Worm (Caenorhabditis elegans) whole organism, L1 larva: Measurements from ENCODE around the gene T13C5.10.

Source experiments
- C04F5.9 ChIP-seq: sonication (generic microtip); optimal IDR thresholded peaks from 2 replicates; lab custom pipeline; 2016; ENCODE audit warnings: missing genetic modification characterization, missing compliant biosample characterization
- C16A3.4 ChIP-seq: fragments of 150-350 bp; optimal IDR thresholded peaks from 2 replicates; lab custom pipeline; 2014; ENCODE audit warnings: missing biosample characterization, missing genetic modification characterization
- F16B12.6 ChIP-seq: fragments of 150-350 bp; optimal IDR thresholded peaks from 2 replicates; lab custom pipeline; 2014; ENCODE audit warnings: missing biosample characterization, missing genetic modification characterization
- aha-1 ChIP-seq: fragments of 150-350 bp; optimal IDR thresholded peaks from 2 replicates; lab custom pipeline; 2014; ENCODE audit warnings: missing biosample characterization, missing genetic modification characterization
- alr-1 ChIP-seq: fragments of 200-800 bp; sonication (Bioruptor generic); optimal IDR thresholded peaks from 2 replicates; lab custom pipeline; 2018; ENCODE audit warnings: borderline replicate concordance, mild to moderate bottlenecking, missing genetic modification characterization, missing compliant biosample characterization
- ama-1 ChIP-seq: fragments of 150-350 bp; optimal IDR thresholded peaks from 2 replicates; lab custom pipeline; 2014
- ceh-82 ChIP-seq, 3 experiments: fragments of 150-350 bp in 1 of 3; sonication (generic microtip) in 2 of 3; optimal IDR thresholded peaks; 2 replicates each; lab custom pipeline; 2014 to 2017; ENCODE audit warnings: missing biosample characterization in 3 of 3, missing genetic modification characterization in 3 of 3
- ceh-90 ChIP-seq: sonication (generic microtip); optimal IDR thresholded peaks from 2 replicates; lab custom pipeline; 2016; ENCODE audit warnings: missing genetic modification characterization, missing compliant biosample characterization
- dpl-1 ChIP-seq, 3 experiments: fragments of 150-350 bp in 2 of 3; sonication (generic microtip) in 1 of 3; optimal IDR thresholded peaks; 2 replicates each; lab custom pipeline; 2014 to 2017; ENCODE audit warnings: missing biosample characterization in 3 of 3, missing genetic modification characterization in 3 of 3, missing genetic modification reagents in 3 of 3
- dsc-1 ChIP-seq: sonication (generic microtip); optimal IDR thresholded peaks from 2 replicates; lab custom pipeline; 2016; ENCODE audit warnings: mild to moderate bottlenecking, missing genetic modification characterization, missing compliant biosample characterization
- efl-1 ChIP-seq, 4 experiments: fragments of 150-350 bp; optimal IDR thresholded peaks in 3 of 4; peaks in 1 of 4; 1 replicate in 1 of 4; 2 replicates in 3 of 4; lab custom pipeline; 2014; ENCODE audit warnings: missing biosample characterization in 2 of 4, missing genetic modification characterization in 2 of 4, missing genetic modification reagents in 2 of 4
- efl-3 ChIP-seq: fragments of 200-800 bp; sonication (Bioruptor generic); optimal IDR thresholded peaks from 2 replicates; lab custom pipeline; 2018; ENCODE audit warnings: mild to moderate bottlenecking, missing genetic modification characterization, missing compliant biosample characterization
- elt-3 ChIP-seq, 6 experiments: fragments of 150-350 bp in 1 of 6; sonication (generic microtip); optimal IDR thresholded peaks; 2 replicates each; lab custom pipeline; 2017 to 2018; ENCODE audit warnings: missing biosample characterization in 6 of 6, missing genetic modification characterization in 6 of 6, inconsistent platforms in 1 of 6
- fkh-10 ChIP-seq: sonication (generic microtip); optimal IDR thresholded peaks from 2 replicates; lab custom pipeline; 2017; ENCODE audit warnings: missing biosample characterization, missing genetic modification reagents, missing genetic modification characterization
- fkh-4 ChIP-seq: sonication (generic microtip); optimal IDR thresholded peaks from 2 replicates; lab custom pipeline; 2016; ENCODE audit warnings: missing compliant biosample characterization, missing genetic modification characterization, borderline replicate concordance
- fos-1 ChIP-seq: fragments of 150-350 bp; optimal IDR thresholded peaks from 2 replicates; lab custom pipeline; 2014; ENCODE audit warnings: missing biosample characterization, missing genetic modification characterization
- grh-1 ChIP-seq: fragments of 200-800 bp; sonication (Bioruptor generic); IDR thresholded peaks from 2 replicates; pipeline ENCODE4 v1.3.6; 2022; ENCODE audit warnings: missing genetic modification reagents, missing genetic modification characterization, missing compliant biosample characterization
- hlh-17 ChIP-seq: fragments of 200-800 bp; sonication (Bioruptor generic); optimal IDR thresholded peaks from 2 replicates; lab custom pipeline; 2018; ENCODE audit warnings: missing genetic modification characterization, mild to moderate bottlenecking, missing compliant biosample characterization, moderate library complexity, borderline replicate concordance
- hpl-2 ChIP-seq: fragments of 150-350 bp; optimal IDR thresholded peaks from 2 replicates; lab custom pipeline; 2014; ENCODE audit warnings: missing biosample characterization, missing genetic modification reagents, missing genetic modification characterization
- irx-1 ChIP-seq: sonication (generic microtip); optimal IDR thresholded peaks from 2 replicates; lab custom pipeline; 2016; ENCODE audit warnings: missing genetic modification characterization, missing compliant biosample characterization
- isw-1 ChIP-seq: fragments of 200-800 bp; sonication (Bioruptor generic); IDR thresholded peaks from 2 replicates; pipeline ENCODE4 v1.3.6; 2022; ENCODE audit warnings: missing genetic modification characterization, missing compliant biosample characterization
- jun-1 ChIP-seq: fragments of 150-350 bp; optimal IDR thresholded peaks from 2 replicates; lab custom pipeline; 2014; ENCODE audit warnings: missing biosample characterization, missing genetic modification reagents, missing genetic modification characterization
- lin-13 ChIP-seq: fragments of 150-350 bp; optimal IDR thresholded peaks from 2 replicates; lab custom pipeline; 2014; ENCODE audit warnings: missing biosample characterization, missing genetic modification reagents, missing genetic modification characterization
- lin-14 ChIP-seq: fragments of 200-800 bp; sonication (Bioruptor generic); optimal IDR thresholded peaks from 2 replicates; lab custom pipeline; 2018; ENCODE audit warnings: mild to moderate bottlenecking, missing genetic modification characterization, moderate library complexity, missing compliant biosample characterization
- lin-35 ChIP-seq, 2 experiments: fragments of 150-350 bp; optimal IDR thresholded peaks; 2 replicates each; lab custom pipeline; 2014; ENCODE audit warnings: missing biosample characterization in 2 of 2, missing genetic modification characterization in 2 of 2, missing genetic modification reagents in 2 of 2
- lsy-2 ChIP-seq, 2 experiments: fragments of 150-350 bp; optimal IDR thresholded peaks; 2 replicates each; lab custom pipeline; 2014; ENCODE audit warnings: missing biosample characterization in 2 of 2, missing genetic modification characterization in 2 of 2
- mef-2 ChIP-seq: fragments of 150-350 bp; optimal IDR thresholded peaks from 2 replicates; lab custom pipeline; 2014; ENCODE audit warnings: missing biosample characterization, missing genetic modification characterization
- mep-1 ChIP-seq: fragments of 150-350 bp; optimal IDR thresholded peaks from 2 replicates; lab custom pipeline; 2014; ENCODE audit warnings: missing biosample characterization, missing genetic modification characterization
- nhr-11 ChIP-seq: fragments of 150-350 bp; optimal IDR thresholded peaks from 2 replicates; lab custom pipeline; 2014; ENCODE audit warnings: missing biosample characterization, missing genetic modification characterization
- nhr-19 ChIP-seq: fragments of 200-800 bp; sonication (Bioruptor generic); conservative IDR thresholded peaks from 2 replicates; pipeline ENCODE4 v1.3.6; 2022; ENCODE audit warnings: missing genetic modification characterization, missing compliant biosample characterization
- nhr-20 ChIP-seq: sonication (generic microtip); optimal IDR thresholded peaks from 2 replicates; lab custom pipeline; 2016; ENCODE audit warnings: mild to moderate bottlenecking, missing genetic modification characterization, missing compliant biosample characterization
- nhr-28 ChIP-seq: fragments of 150-350 bp; optimal IDR thresholded peaks from 2 replicates; lab custom pipeline; 2014; ENCODE audit warnings: missing biosample characterization, missing genetic modification characterization
- nhr-71 ChIP-seq: sonication (generic microtip); optimal IDR thresholded peaks from 2 replicates; lab custom pipeline; 2016; ENCODE audit warnings: mild to moderate bottlenecking, missing genetic modification characterization, moderate library complexity, missing compliant biosample characterization
- nhr-77 ChIP-seq: fragments of 150-350 bp; optimal IDR thresholded peaks from 2 replicates; lab custom pipeline; 2014; ENCODE audit warnings: missing biosample characterization, missing genetic modification characterization
- nhr-85 ChIP-seq: sonication (generic microtip); peaks from one replicate; lab custom pipeline; 2016; ENCODE audit warnings: missing genetic modification characterization, inconsistent platforms, missing compliant biosample characterization
- pag-3 ChIP-seq: sonication (generic microtip); optimal IDR thresholded peaks from 2 replicates; lab custom pipeline; 2017; ENCODE audit warnings: missing genetic modification characterization, mild to moderate bottlenecking, missing compliant biosample characterization, antibody characterized with exemption, borderline replicate concordance; ENCODE audit not compliant: insufficient read depth
- pqm-1 ChIP-seq: sonication (generic microtip); optimal IDR thresholded peaks from 3 replicates; lab custom pipeline; 2017; ENCODE audit warnings: missing biosample characterization, missing genetic modification characterization
- rnt-1 ChIP-seq: sonication (generic microtip); optimal IDR thresholded peaks from 2 replicates; lab custom pipeline; 2016; ENCODE audit warnings: mild to moderate bottlenecking, missing genetic modification characterization, moderate library complexity, missing compliant biosample characterization
- snpc-4 ChIP-seq: fragments of 150-350 bp; optimal IDR thresholded peaks from 2 replicates; lab custom pipeline; 2014; ENCODE audit warnings: missing biosample characterization, missing genetic modification characterization
- snu-23 ChIP-seq: sonication (generic microtip); optimal IDR thresholded peaks from 2 replicates; lab custom pipeline; 2016; ENCODE audit warnings: missing genetic modification characterization, missing compliant biosample characterization
- sox-4 ChIP-seq: sonication (generic microtip); optimal IDR thresholded peaks from 2 replicates; lab custom pipeline; 2016; ENCODE audit warnings: missing genetic modification characterization, missing compliant biosample characterization
- sup-37 ChIP-seq: fragments of 200-800 bp; sonication (Bioruptor generic); optimal IDR thresholded peaks from 2 replicates; lab custom pipeline; 2018; ENCODE audit warnings: mild to moderate bottlenecking, missing genetic modification characterization, missing compliant biosample characterization
- swsn-7 ChIP-seq: sonication (generic microtip); optimal IDR thresholded peaks from 2 replicates; lab custom pipeline; 2016; ENCODE audit warnings: missing genetic modification characterization, missing compliant biosample characterization
- unc-130 ChIP-seq: fragments of 150-350 bp; optimal IDR thresholded peaks from 2 replicates; lab custom pipeline; 2017; ENCODE audit warnings: missing biosample characterization, missing genetic modification characterization, inconsistent platforms
- unc-86 ChIP-seq: sonication (generic microtip); optimal IDR thresholded peaks from 2 replicates; lab custom pipeline; 2016; ENCODE audit warnings: missing genetic modification characterization, missing compliant biosample characterization
- unc-98 ChIP-seq: fragments of 200-800 bp; sonication (Bioruptor generic); IDR thresholded peaks from 2 replicates; pipeline ENCODE4 v1.3.6; 2022; ENCODE audit warnings: missing genetic modification characterization, missing compliant biosample characterization
- zag-1 ChIP-seq: fragments of 150-350 bp; optimal IDR thresholded peaks from 2 replicates; lab custom pipeline; 2014; ENCODE audit warnings: missing biosample characterization, missing genetic modification characterization
- zip-4 ChIP-seq: fragments of 200-800 bp; sonication (Bioruptor generic); optimal IDR thresholded peaks from 2 replicates; lab custom pipeline; 2018; ENCODE audit warnings: mild to moderate bottlenecking, missing genetic modification characterization, moderate library complexity, missing compliant biosample characterization
- ztf-4 ChIP-seq: fragments of 150-350 bp; optimal IDR thresholded peaks from 2 replicates; lab custom pipeline; 2014; ENCODE audit warnings: missing biosample characterization, missing genetic modification characterization

Gene T13C5.10

DNA sequence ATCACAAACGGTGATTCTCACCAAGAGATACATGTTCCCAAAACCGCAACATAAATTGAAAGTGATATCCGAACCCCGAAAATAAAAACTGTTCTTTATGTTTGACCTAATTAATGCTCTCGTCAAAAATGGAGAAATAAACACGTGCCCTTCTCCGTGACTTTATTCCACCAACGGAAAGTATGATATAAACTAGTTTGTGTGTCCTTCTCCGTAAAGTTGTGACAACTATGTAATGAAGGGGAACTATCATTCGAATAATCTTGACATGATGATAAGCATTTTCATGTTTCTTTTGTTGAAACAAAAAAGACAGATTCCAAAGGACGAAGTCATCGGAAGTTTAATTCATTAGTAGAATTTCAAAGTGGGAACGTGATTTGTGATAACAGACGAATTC lies 13.6 kb downstream of the T13C5.10 start (continued):
- TF ChIP-seq dpl-1 (GFP tag; optimal IDR thresholded peaks at IDR 0.05; lab: Kevin White, UChicago) (no peak), aha-1 (tag; lab: Kevin White, UChicago) (no peak), nhr-11 (no peak), nhr-28 (tag; lab: Kevin White, UChicago) (no peak), nhr-85 (tag; lab: Kevin White, UChicago) (peak; percentile 13), elt-3 (tag; optimal IDR thresholded peaks at IDR 0.05; lab: Kevin White, UChicago) (peak in 2 of 6 experiments; percentile 59 to 87), nhr-20 (tag; lab: Kevin White, UChicago) (peak; percentile 45), sup-37 (GFP tag; lab: Kevin White, UChicago) (no peak), fkh-10 (GFP tag; lab: Kevin White, UChicago) (no peak), F16B12.6 (no peak), isw-1 (no peak), fos-1 (tag; lab: Kevin White, UChicago) (no peak), grh-1 (GFP tag; lab: Robert Waterston, UW) (0 out of 2 replicates have a peak, but pooled peaks have one; percentile 20), lin-35 (GFP tag; optimal IDR thresholded peaks at IDR 0.05; lab: Kevin White, UChicago) (peak in 1 of 2 experiments; percentile 58), fkh-4 (tag; lab: Kevin White, UChicago) (no peak), alr-1 (no peak), pqm-1 (no peak), lin-13 (GFP tag; lab: Kevin White, UChicago) (no peak), jun-1 (no peak), efl-3 (GFP tag; lab: Kevin White, UChicago) (no peak), hlh-17 (GFP tag; lab: Kevin White, UChicago) (no peak), rnt-1 (peak; percentile 9), nhr-19 (GFP tag; lab: Robert Waterston, UW) (peak; percentile 26), ceh-82 (tag; optimal IDR thresholded peaks at IDR 0.05; lab: Kevin White, UChicago) (no peak), C16A3.4 (peak; percentile 12), efl-1 (optimal IDR thresholded peaks at IDR 0.05; lab: Kevin White, UChicago) (no peak), efl-1 (GFP tag; optimal IDR thresholded peaks at IDR 0.05 in 1 of 2; lab: Kevin White, UChicago) (no peak), mef-2 (tag; lab: Kevin White, UChicago) (no peak), nhr-71 (tag; lab: Kevin White, UChicago) (peak; percentile 71), zag-1 (tag; lab: Kevin White, UChicago) (no peak), irx-1 (tag; lab: Kevin White, UChicago) (no peak), unc-86 (no peak), sox-4 (tag; lab: Kevin White, UChicago) (no peak), dsc-1 (no peak), lsy-2 (tag; optimal IDR thresholded peaks at IDR 0.05; lab: Kevin White, UChicago) (no peak), unc-98 (no peak), swsn-7 (tag; lab: Kevin White, UChicago) (no peak), ama-1 (lab: Kevin White, UChicago) (no peak), unc-130 (tag; lab: Kevin White, UChicago) (no peak), snpc-4 (no peak), ceh-90 (tag; lab: Kevin White, UChicago) (no peak), mep-1 (tag; lab: Kevin White, UChicago) (peak; percentile 17), C04F5.9 (tag; lab: Kevin White, UChicago) (no peak), zip-4 (GFP tag; lab: Kevin White, UChicago) (no peak), hpl-2 (GFP tag; lab: Kevin White, UChicago) (no peak)

ce11 chrX:6202809-6203208 lies 14.9 kb downstream of the T13C5.10 start:
- TF ChIP-seq C04F5.9 (tag; lab: Kevin White, UChicago) = no peak
- peak; percentile 0 for TF ChIP-seq mep-1 (tag; lab: Kevin White, UChicago)
- TF ChIP-seq ztf-4 (tag; lab: Kevin White, UChicago) = peak; percentile 25
- TF ChIP-seq jun-1 = no peak
- peak; percentile 28 for TF ChIP-seq lin-14 (GFP tag; lab: Kevin White, UChicago)
- TF ChIP-seq swsn-7 (tag; lab: Kevin White, UChicago) = peak; percentile 13
- peak; percentile 55 for TF ChIP-seq nhr-19 (GFP tag; lab: Robert Waterston, UW)
- no peak for TF ChIP-seq nhr-77 (tag; lab: Kevin White, UChicago)
- TF ChIP-seq snu-23 (GFP tag; lab: Kevin White, UChicago) = peak; percentile 49
- no peak for TF ChIP-seq pag-3 (tag; lab: Kevin White, UChicago)
- peak in 1 of 2 experiments; percentile 29 for TF ChIP-seq lsy-2 (tag; optimal IDR thresholded peaks at IDR 0.05; lab: Kevin White, UChicago)
- peak; percentile 56 for TF ChIP-seq rnt-1
- TF ChIP-seq nhr-71 (tag; lab: Kevin White, UChicago) = peak; percentile 75
- no peak for TF ChIP-seq ama-1 (lab: Kevin White, UChicago)
- TF ChIP-seq nhr-20 (tag; lab: Kevin White, UChicago) = peak; percentile 11
